Worm (Caenorhabditis elegans): ENCODE results near the gene cest-9.2.

DNA sequence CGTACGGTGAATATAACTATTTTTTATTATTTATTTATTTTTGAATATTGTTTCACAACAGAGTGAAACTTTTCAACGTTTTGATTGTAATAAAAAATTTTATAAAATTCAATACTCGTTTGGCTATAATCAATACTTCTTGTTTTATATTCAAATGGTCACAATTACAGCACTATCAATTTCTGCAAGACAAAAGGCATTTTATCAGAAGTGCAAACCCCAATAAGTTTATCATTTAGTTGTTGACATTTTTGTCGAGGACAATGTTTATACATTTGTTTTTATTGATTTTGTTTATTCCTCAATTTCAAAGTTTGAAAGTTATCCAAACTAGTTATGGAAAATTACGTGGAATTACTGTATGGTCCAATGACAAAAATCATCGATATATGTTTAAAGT is 4.1 kb downstream of the cest-9.2 start, which contains the start of gene cest-9.1:
- TF ChIP-seq med-1 (GFP tag; optimal IDR thresholded peaks at IDR 0.05; ENCODE audit: insufficient read depth) (no peak), ref-1 (GFP tag; conservative IDR thresholded peaks at IDR 0.05) (no peak), ztf-29 (GFP tag; IDR thresholded peaks at IDR 0.05) (no peak), tab-1 (GFP tag; IDR thresholded peaks at IDR 0.05) (no peak), flt-1 (GFP tag; IDR thresholded peaks at IDR 0.05) (no peak), ztf-23 (GFP tag; IDR thresholded peaks at IDR 0.05) (no peak), T22C8.4 (GFP tag; IDR thresholded peaks at IDR 0.05) (no peak), cog-1 (tag; optimal IDR thresholded peaks at IDR 0.05) (no peak), klf-2 (GFP tag; conservative IDR thresholded peaks at IDR 0.05) (no peak)

Measured in whole organism, midembryonic.